Fruit fly (Drosophila melanogaster) whole organism, embryonic: ENCODE measurements around the gene Snx17.

Source experiments
- Abd-B ChIP-seq: fragments of 200-800 bp; sonication (Bioruptor generic); optimal IDR thresholded peaks from 2 replicates; lab custom pipeline; 2018; ENCODE audit warnings: missing biosample characterization, mild to moderate bottlenecking, missing genetic modification characterization, moderate library complexity
- Antp ChIP-seq: fragments of 200-800 bp; sonication (Bioruptor generic); optimal IDR thresholded peaks from 3 replicates; lab custom pipeline; 2016; ENCODE audit warnings: missing biosample characterization, missing genetic modification characterization
- CG10147 ChIP-seq: fragments of 200-800 bp; sonication (Bioruptor generic); optimal IDR thresholded peaks from 2 replicates; lab custom pipeline; 2019; ENCODE audit warnings: missing biosample characterization, mild to moderate bottlenecking, missing genetic modification characterization, moderate library complexity
- CG10267 ChIP-seq: fragments of 200-800 bp; sonication (Bioruptor generic); optimal IDR thresholded peaks from 2 replicates; lab custom pipeline; 2018; ENCODE audit warnings: missing biosample characterization, mild to moderate bottlenecking, missing genetic modification characterization, moderate library complexity
- CG10565 ChIP-seq: fragments of 200-800 bp; sonication (Bioruptor generic); optimal IDR thresholded peaks from 3 replicates; lab custom pipeline; 2016; ENCODE audit warnings: missing biosample characterization, mild to moderate bottlenecking, missing genetic modification characterization
- CG11398 ChIP-seq: fragments of 200-800 bp; sonication (Bioruptor generic); optimal IDR thresholded peaks from 2 replicates; lab custom pipeline; 2016; ENCODE audit warnings: missing biosample characterization, missing genetic modification characterization
- CG12155 ChIP-seq: fragments of 200-800 bp; sonication (Bioruptor generic); optimal IDR thresholded peaks from 3 replicates; lab custom pipeline; 2016; ENCODE audit warnings: missing biosample characterization, missing genetic modification characterization
- CG13123 ChIP-seq: fragments of 200-800 bp; sonication (Bioruptor generic); optimal IDR thresholded peaks from 2 replicates; lab custom pipeline; 2016; ENCODE audit warnings: missing biosample characterization, missing genetic modification characterization
- CG13775 ChIP-seq: fragments of 200-800 bp; sonication (Bioruptor generic); optimal IDR thresholded peaks from 3 replicates; lab custom pipeline; 2017; ENCODE audit warnings: missing biosample characterization, mild to moderate bottlenecking, missing genetic modification characterization
- CG14014 ChIP-seq: fragments of 200-800 bp; sonication (Bioruptor generic); IDR thresholded peaks from 2 replicates; pipeline ENCODE4 v1.3.6; 2022; ENCODE audit warnings: missing biosample characterization, missing genetic modification characterization
- CG17612 ChIP-seq: fragments of 200-800 bp; sonication (Bioruptor generic); IDR thresholded peaks from 2 replicates; pipeline ENCODE4 v1.3.6; 2022; ENCODE audit warnings: missing biosample characterization, missing genetic modification characterization
- CG18476 ChIP-seq: fragments of 200-800 bp; sonication (Bioruptor generic); optimal IDR thresholded peaks from 2 replicates; lab custom pipeline; 2016; ENCODE audit warnings: missing biosample characterization, mild to moderate bottlenecking, missing genetic modification characterization
- CG2116 ChIP-seq: fragments of 200-800 bp; sonication (Bioruptor generic); optimal IDR thresholded peaks from 3 replicates; lab custom pipeline; 2018; ENCODE audit warnings: missing biosample characterization, mild to moderate bottlenecking, missing genetic modification characterization
- CG30431 ChIP-seq: fragments of 200-800 bp; sonication (Bioruptor generic); optimal IDR thresholded peaks from 2 replicates; lab custom pipeline; 2017; ENCODE audit warnings: missing biosample characterization, missing genetic modification characterization
- CG31365 ChIP-seq: fragments of 200-800 bp; sonication (Bioruptor generic); optimal IDR thresholded peaks from 2 replicates; lab custom pipeline; 2018; ENCODE audit warnings: missing biosample characterization, mild to moderate bottlenecking, missing genetic modification characterization
- CG33213 ChIP-seq: fragments of 200-800 bp; sonication (Bioruptor generic); optimal IDR thresholded peaks from 3 replicates; lab custom pipeline; 2016; ENCODE audit warnings: missing biosample characterization, missing genetic modification characterization
- CG34376 ChIP-seq: fragments of 200-800 bp; sonication (Bioruptor generic); optimal IDR thresholded peaks from 2 replicates; lab custom pipeline; 2018; ENCODE audit warnings: missing biosample characterization, mild to moderate bottlenecking, missing genetic modification characterization
- CG4282 ChIP-seq: fragments of 200-800 bp; sonication (Bioruptor generic); optimal IDR thresholded peaks from 2 replicates; lab custom pipeline; 2016; ENCODE audit warnings: missing biosample characterization, missing genetic modification characterization
- CG7556 ChIP-seq: fragments of 200-800 bp; sonication (Bioruptor generic); optimal IDR thresholded peaks from 2 replicates; lab custom pipeline; 2017; ENCODE audit warnings: missing biosample characterization, mild to moderate bottlenecking, missing genetic modification characterization
- CG8281 ChIP-seq: fragments of 200-800 bp; sonication (Bioruptor generic); optimal IDR thresholded peaks from 2 replicates; lab custom pipeline; 2018; ENCODE audit warnings: missing biosample characterization, mild to moderate bottlenecking, missing genetic modification characterization, moderate library complexity
- Camta ChIP-seq: fragments of 200-800 bp; sonication (Bioruptor generic); optimal IDR thresholded peaks from 2 replicates; lab custom pipeline; 2016; ENCODE audit warnings: missing biosample characterization, missing genetic modification characterization
- CoRest ChIP-seq: fragments of 200-800 bp; sonication (Bioruptor generic); optimal IDR thresholded peaks from 3 replicates; lab custom pipeline; 2018; ENCODE audit warnings: missing biosample characterization, mild to moderate bottlenecking, missing genetic modification characterization, moderate library complexity
- D19B ChIP-seq: fragments of 200-800 bp; sonication (Bioruptor generic); optimal IDR thresholded peaks from 2 replicates; lab custom pipeline; 2017; ENCODE audit warnings: missing biosample characterization, mild to moderate bottlenecking, missing genetic modification characterization
- Dbx ChIP-seq: fragments of 200-800 bp; sonication (Bioruptor generic); IDR thresholded peaks from 3 replicates; pipeline ENCODE4 v1.3.6; 2022; ENCODE audit warnings: missing biosample characterization, missing genetic modification characterization
- Drgx ChIP-seq: fragments of 200-800 bp; sonication (Bioruptor generic); IDR thresholded peaks from 2 replicates; pipeline ENCODE4 v1.3.6; 2022; ENCODE audit warnings: missing biosample characterization, missing genetic modification characterization
- Fer3 ChIP-seq: fragments of 200-800 bp; sonication (Bioruptor generic); optimal IDR thresholded peaks from 2 replicates; lab custom pipeline; 2018; ENCODE audit warnings: missing biosample characterization, mild to moderate bottlenecking, missing genetic modification characterization, moderate library complexity
- Hmx ChIP-seq: fragments of 200-800 bp; sonication (Bioruptor generic); optimal IDR thresholded peaks from 2 replicates; lab custom pipeline; 2016; ENCODE audit warnings: missing biosample characterization, missing genetic modification characterization
- Lhr ChIP-seq: fragments of 200-800 bp; sonication (Bioruptor generic); optimal IDR thresholded peaks from 3 replicates; lab custom pipeline; 2017; ENCODE audit warnings: mild to moderate bottlenecking, missing biosample characterization, missing genetic modification reagents, missing genetic modification characterization
- MESR4 ChIP-seq: fragments of 200-800 bp; sonication (Bioruptor generic); optimal IDR thresholded peaks from 2 replicates; lab custom pipeline; 2018; ENCODE audit warnings: missing biosample characterization, mild to moderate bottlenecking, missing genetic modification characterization, moderate library complexity
- NfI ChIP-seq: fragments of 200-800 bp; sonication (Bioruptor generic); optimal IDR thresholded peaks from 3 replicates; lab custom pipeline; 2018; ENCODE audit warnings: missing biosample characterization, mild to moderate bottlenecking, missing genetic modification characterization, moderate library complexity
- Rx ChIP-seq: fragments of 200-800 bp; sonication (Bioruptor generic); IDR thresholded peaks from 2 replicates; pipeline ENCODE4 v1.3.6; 2022; ENCODE audit warnings: missing biosample characterization, missing genetic modification characterization
- Side ChIP-seq: fragments of 200-800 bp; sonication (Bioruptor generic); optimal IDR thresholded peaks from 2 replicates; lab custom pipeline; 2016; ENCODE audit warnings: missing biosample characterization, missing genetic modification characterization
- ac ChIP-seq: fragments of 200-800 bp; sonication (Bioruptor generic); optimal IDR thresholded peaks from 3 replicates; lab custom pipeline; 2017; ENCODE audit warnings: missing biosample characterization, mild to moderate bottlenecking, missing genetic modification characterization
- bcd ChIP-seq: fragments of 200-800 bp; sonication (Bioruptor generic); optimal IDR thresholded peaks from 2 replicates; lab custom pipeline; 2017; ENCODE audit warnings: missing biosample characterization, mild to moderate bottlenecking, missing genetic modification characterization
- cg ChIP-seq: fragments of 200-800 bp; sonication (Bioruptor generic); optimal IDR thresholded peaks from 3 replicates; lab custom pipeline; 2019; ENCODE audit warnings: missing biosample characterization, mild to moderate bottlenecking, missing genetic modification characterization, moderate library complexity
- chif ChIP-seq, 2 experiments: fragments of 200-800 bp; sonication (Bioruptor generic); optimal IDR thresholded peaks; 3 replicates each; lab custom pipeline; 2016; ENCODE audit warnings: missing biosample characterization in 2 of 2, missing genetic modification characterization in 2 of 2
- crol ChIP-seq: fragments of 200-800 bp; sonication (Bioruptor generic); IDR thresholded peaks from 2 replicates; pipeline ENCODE4 v1.3.6; 2022; ENCODE audit warnings: missing biosample characterization, missing genetic modification characterization
- eve ChIP-seq, 2 experiments: fragments of >200 bp; optimal IDR thresholded peaks; 2 replicates each; lab custom pipeline; 2017; ENCODE audit warnings: missing biosample characterization in 2 of 2, missing genetic modification characterization in 2 of 2
- gem ChIP-seq: fragments of 200-800 bp; sonication (Bioruptor generic); optimal IDR thresholded peaks from 2 replicates; lab custom pipeline; 2019; ENCODE audit warnings: missing biosample characterization, mild to moderate bottlenecking, missing genetic modification characterization, moderate library complexity
- grn ChIP-seq: fragments of 200-800 bp; sonication (Bioruptor generic); optimal IDR thresholded peaks from 3 replicates; lab custom pipeline; 2017; ENCODE audit warnings: missing biosample characterization, missing genetic modification characterization
- hkb ChIP-seq, 2 experiments: fragments of 200-800 bp in 1 of 2; fragments of >200 bp in 1 of 2; sonication (Bioruptor generic) in 1 of 2; IDR thresholded peaks in 1 of 2; optimal IDR thresholded peaks in 1 of 2; 2 replicates each; pipeline versions ENCODE4 v1.3.6 to Lab custom; 2017 to 2022; ENCODE audit warnings: missing biosample characterization in 1 of 2, missing genetic modification characterization in 1 of 2
- kay ChIP-seq: fragments of 200-800 bp; sonication (Bioruptor generic); optimal IDR thresholded peaks from 2 replicates; lab custom pipeline; 2016; ENCODE audit warnings: missing biosample characterization, missing genetic modification characterization
- lbe ChIP-seq: fragments of 200-800 bp; sonication (Bioruptor generic); optimal IDR thresholded peaks from 2 replicates; lab custom pipeline; 2016; ENCODE audit warnings: missing biosample characterization, mild to moderate bottlenecking, missing genetic modification characterization
- nerfin-1 ChIP-seq: fragments of 200-800 bp; sonication (Bioruptor generic); optimal IDR thresholded peaks from 3 replicates; lab custom pipeline; 2019; ENCODE audit warnings: missing biosample characterization, mild to moderate bottlenecking, missing genetic modification characterization, moderate library complexity
- pzg ChIP-seq: fragments of 200-800 bp; sonication (Bioruptor generic); optimal IDR thresholded peaks from 3 replicates; lab custom pipeline; 2018; ENCODE audit warnings: missing biosample characterization, mild to moderate bottlenecking, missing genetic modification characterization, moderate library complexity
- row ChIP-seq: fragments of 200-800 bp; sonication (Bioruptor generic); IDR thresholded peaks from 3 replicates; pipeline ENCODE4 v1.3.6; 2022; ENCODE audit warnings: missing biosample characterization, missing genetic modification characterization
- scrt ChIP-seq: fragments of 200-800 bp; sonication (Bioruptor generic); optimal IDR thresholded peaks from 2 replicates; lab custom pipeline; 2018; ENCODE audit warnings: missing biosample characterization, mild to moderate bottlenecking, missing genetic modification characterization, moderate library complexity
- sima ChIP-seq: fragments of 200-800 bp; sonication (Bioruptor generic); optimal IDR thresholded peaks from 2 replicates; lab custom pipeline; 2016; ENCODE audit warnings: missing biosample characterization, missing genetic modification characterization
- vfl ChIP-seq: fragments of 200-800 bp; sonication (Bioruptor generic); optimal IDR thresholded peaks from 2 replicates; lab custom pipeline; 2016; ENCODE audit warnings: missing biosample characterization, missing genetic modification characterization
- vvl ChIP-seq: fragments of 200-800 bp; sonication (Bioruptor generic); IDR thresholded peaks from 2 replicates; pipeline ENCODE4 v1.3.6; 2022; ENCODE audit warnings: missing biosample characterization, missing genetic modification characterization
- zen2 ChIP-seq: fragments of 200-800 bp; sonication (Bioruptor generic); IDR thresholded peaks from 3 replicates; pipeline ENCODE4 v1.3.6; 2022; ENCODE audit warnings: missing biosample characterization, missing genetic modification characterization; ENCODE audit not compliant: partially characterized antibody

The Snx17 gene

dm6 chr2L:10226213-10226723, 19.5 kb upstream of the Snx17 start:
- no peak for TF ChIP-seq Abd-B
- no peak for TF ChIP-seq Fer3 (tag; lab: Kevin White, UChicago)
- TF ChIP-seq CG31365 (tag; lab: Kevin White, UChicago) = no peak
- no peak for TF ChIP-seq chif (GFP tag; optimal IDR thresholded peaks at IDR 0.05; lab: Kevin White, UChicago)
- peak; percentile 72 for TF ChIP-seq cg (GFP tag; lab: Kevin White, UChicago)
- no peak for TF ChIP-seq Lhr
- no peak for TF ChIP-seq Antp (GFP tag; lab: Kevin White, UChicago)
- TF ChIP-seq CG34376 (GFP tag; lab: Kevin White, UChicago) = peak; percentile 10
- TF ChIP-seq CG33213 = no peak
- no peak for TF ChIP-seq CG10565 (GFP tag; lab: Kevin White, UChicago)
- TF ChIP-seq Side (GFP tag; lab: Kevin White, UChicago) = no peak
- peak in 1 of 2 experiments; percentile 81 for TF ChIP-seq eve (GFP tag; optimal IDR thresholded peaks at IDR 0.05; lab: Kevin White, UChicago)
- no peak for TF ChIP-seq CG8281 (tag; lab: Kevin White, UChicago)
- TF ChIP-seq CG12155 (GFP tag; lab: Kevin White, UChicago) = no peak
- no peak for TF ChIP-seq CG30431 (GFP tag; lab: Kevin White, UChicago)
- TF ChIP-seq scrt (GFP tag; lab: Kevin White, UChicago) = no peak
- TF ChIP-seq CG10147 (GFP tag; lab: Kevin White, UChicago) = no peak
- TF ChIP-seq NfI (GFP tag; lab: Kevin White, UChicago) = no peak
- TF ChIP-seq Drgx (GFP tag; lab: Robert Waterston, UW) = no peak
- TF ChIP-seq CoRest (tag; lab: Kevin White, UChicago) = no peak
- no peak for TF ChIP-seq CG11398 (GFP tag; lab: Kevin White, UChicago)
- TF ChIP-seq bcd (GFP tag; lab: Kevin White, UChicago) = no peak
- TF ChIP-seq Hmx (GFP tag; lab: Kevin White, UChicago) = no peak
- no peak for TF ChIP-seq sima (GFP tag; lab: Kevin White, UChicago)
- peak; percentile 42 for TF ChIP-seq nerfin-1
- no peak for TF ChIP-seq CG2116
- no peak for TF ChIP-seq hkb (optimal IDR thresholded peaks at IDR 0.05; lab: Kevin White, UChicago)
- TF ChIP-seq hkb (GFP tag; IDR thresholded peaks at IDR 0.05; lab: Robert Waterston, UW) = no peak
- TF ChIP-seq Camta (GFP tag; lab: Kevin White, UChicago) = no peak
- no peak for TF ChIP-seq gem (tag; lab: Kevin White, UChicago)
- TF ChIP-seq grn (GFP tag; lab: Kevin White, UChicago) = no peak
- TF ChIP-seq MESR4 (GFP tag; lab: Kevin White, UChicago) = peak; percentile 67
- TF ChIP-seq CG17612 (GFP tag; lab: Robert Waterston, UW) = no peak
- TF ChIP-seq CG14014 (GFP tag; lab: Robert Waterston, UW) = no peak
- TF ChIP-seq zen2 (GFP tag; lab: Robert Waterston, UW) = no peak
- TF ChIP-seq row (GFP tag; lab: Robert Waterston, UW) = no peak
- no peak for TF ChIP-seq Dbx (GFP tag; lab: Robert Waterston, UW)
- TF ChIP-seq ac = no peak
- no peak for TF ChIP-seq Rx (GFP tag; lab: Robert Waterston, UW)
- TF ChIP-seq CG13775 (GFP tag; lab: Kevin White, UChicago) = no peak
- TF ChIP-seq vvl = no peak
- TF ChIP-seq vfl (GFP tag; lab: Kevin White, UChicago) = no peak
- TF ChIP-seq CG13123 (GFP tag; lab: Kevin White, UChicago) = no peak
- TF ChIP-seq CG10267 (tag; lab: Kevin White, UChicago) = no peak
- TF ChIP-seq CG18476 = no peak
- no peak for TF ChIP-seq crol
- TF ChIP-seq D19B (GFP tag; lab: Kevin White, UChicago) = no peak
- TF ChIP-seq kay (GFP tag; lab: Kevin White, UChicago) = no peak
- TF ChIP-seq CG7556 (GFP tag; lab: Kevin White, UChicago) = no peak
- TF ChIP-seq pzg (GFP tag; lab: Kevin White, UChicago) = no peak
- no peak for TF ChIP-seq CG4282 (GFP tag; lab: Kevin White, UChicago)
- TF ChIP-seq lbe (GFP tag; lab: Kevin White, UChicago) = peak; percentile 16
